Worm (Caenorhabditis elegans) whole organism, L4 larva: ENCODE measurements around the gene pzf-1.

ENCODE experiments used
- ceh-28 ChIP-seq: fragments of 150-350 bp; optimal IDR thresholded peaks from 2 replicates; lab custom pipeline; 2014; ENCODE audit warnings: missing biosample characterization, missing genetic modification reagents, missing genetic modification characterization
- ceh-44 ChIP-seq: fragments of 200-800 bp; sonication (Bioruptor generic); IDR thresholded peaks from 2 replicates; pipeline ENCODE4 v1.3.6; 2022; ENCODE audit warnings: missing genetic modification reagents, missing genetic modification characterization, missing compliant biosample characterization
- ces-1 ChIP-seq: fragments of 150-350 bp; sonication (generic microtip); optimal IDR thresholded peaks from 4 replicates; lab custom pipeline; 2014; ENCODE audit warnings: missing biosample characterization, missing genetic modification reagents, missing genetic modification characterization
- daf-16 ChIP-seq, 3 experiments: sonication (generic microtip); optimal IDR thresholded peaks; 2 replicates each; lab custom pipeline; 2016 to 2017; ENCODE audit warnings: missing genetic modification characterization in 3 of 3, missing genetic modification reagents in 3 of 3, mild to moderate bottlenecking in 2 of 3, missing compliant biosample characterization in 2 of 3, missing biosample characterization in 1 of 3, moderate library complexity in 1 of 3
- dmd-9 ChIP-seq: fragments of 200-800 bp; sonication (Bioruptor generic); IDR thresholded peaks from 2 replicates; pipeline ENCODE4 v1.3.6; 2022; ENCODE audit warnings: missing genetic modification reagents, missing genetic modification characterization, missing compliant biosample characterization
- egl-43 ChIP-seq: fragments of 200-800 bp; sonication (Bioruptor generic); IDR thresholded peaks from 2 replicates; pipeline ENCODE4 v1.3.6; 2022; ENCODE audit warnings: missing genetic modification reagents, missing genetic modification characterization, missing compliant biosample characterization
- fkh-10 ChIP-seq: fragments of 150-350 bp; optimal IDR thresholded peaks from 2 replicates; lab custom pipeline; 2014; ENCODE audit warnings: missing biosample characterization, missing genetic modification reagents, missing genetic modification characterization
- lin-13 ChIP-seq: fragments of 150-350 bp; optimal IDR thresholded peaks from 2 replicates; lab custom pipeline; 2014; ENCODE audit warnings: missing biosample characterization, missing genetic modification reagents, missing genetic modification characterization
- nhr-41 ChIP-seq: fragments of 200-800 bp; sonication (Bioruptor generic); IDR thresholded peaks from 2 replicates; pipeline ENCODE4 v1.3.6; 2022; ENCODE audit warnings: missing genetic modification reagents, missing genetic modification characterization, missing compliant biosample characterization
- pqm-1 ChIP-seq: sonication (generic microtip); optimal IDR thresholded peaks from 2 replicates; lab custom pipeline; 2017; ENCODE audit warnings: missing biosample characterization, missing genetic modification characterization
- tag-97 ChIP-seq: fragments of 200-800 bp; sonication (Bioruptor generic); IDR thresholded peaks from 2 replicates; pipeline ENCODE4 v1.3.6; 2022; ENCODE audit warnings: missing genetic modification characterization, missing compliant biosample characterization
- unc-62 ChIP-seq, 3 experiments: fragments of 150-350 bp in 1 of 3; sonication (generic microtip); optimal IDR thresholded peaks in 2 of 3; peaks in 1 of 3; 1 replicate in 1 of 3; 2 replicates in 2 of 3; lab custom pipeline; 2014 to 2017; ENCODE audit warnings: missing biosample characterization in 3 of 3, missing genetic modification characterization in 3 of 3, missing genetic modification reagents in 3 of 3, missing genotype in 1 of 3

- TF ChIP-seq egl-43 (GFP tag; lab: Robert Waterston, UW) (no peak), fkh-10 (GFP tag; lab: Kevin White, UChicago) (no peak), daf-16 (GFP tag; optimal IDR thresholded peaks at IDR 0.05; lab: Kevin White, UChicago) (no peak), daf-16 (tag; optimal IDR thresholded peaks at IDR 0.05; lab: Kevin White, UChicago) (no peak), unc-62 (GFP tag; optimal IDR thresholded peaks at IDR 0.05 in 1 of 2; lab: Kevin White, UChicago) (no peak), unc-62 (tag; optimal IDR thresholded peaks at IDR 0.05; lab: Kevin White, UChicago) (no peak), ces-1 (GFP tag; lab: Kevin White, UChicago) (no peak), dmd-9 (GFP tag; lab: Robert Waterston, UW) (no peak), ceh-28 (tag; lab: Kevin White, UChicago) (no peak), tag-97 (GFP tag; lab: Robert Waterston, UW) (no peak), lin-13 (GFP tag; lab: Kevin White, UChicago) (no peak), nhr-41 (GFP tag; lab: Robert Waterston, UW) (no peak), ceh-44 (GFP tag; lab: Robert Waterston, UW) (no peak), pqm-1 (tag; lab: Kevin White, UChicago) (no peak)
These were observed 31.2 kb upstream of the pzf-1 start for ce11 chrV:15959456-15959855.
